Fruit fly (Drosophila melanogaster) Kc167 (cell line): ENCODE data around the gene DIP-epsilon.

ENCODE experiments used
- Myc ChIP-seq: fragments of >200 bp; optimal IDR thresholded peaks from 2 replicates; lab custom pipeline; 2017; ENCODE audit warnings: missing external identifiers
- Sin3A ChIP-seq: fragments of >200 bp; optimal IDR thresholded peaks from 2 replicates; lab custom pipeline; 2018; ENCODE audit warnings: missing external identifiers
- h ChIP-seq: fragments of >200 bp; optimal IDR thresholded peaks from 3 replicates; lab custom pipeline; 2018; ENCODE audit warnings: missing external identifiers
- psq ChIP-seq: fragments of >200 bp; optimal IDR thresholded peaks from 2 replicates; lab custom pipeline; 2017; ENCODE audit warnings: missing external identifiers

- no peak for TF ChIP-seq psq (lab: Kevin White, UChicago)
- no peak for TF ChIP-seq Myc (lab: Kevin White, UChicago)
- no peak for TF ChIP-seq h (lab: Kevin White, UChicago)
- no peak for TF ChIP-seq Sin3A (lab: Kevin White, UChicago)
Observed at dm6 chr2L:6351809-6352182, 59.3 kb downstream of the DIP-epsilon start.
